Fruit fly (Drosophila melanogaster) Kc167 (cell line): Measurements from ENCODE around the gene CG17327.

Experiments used
- Myc ChIP-seq: fragments of >200 bp; optimal IDR thresholded peaks from 2 replicates; lab custom pipeline; 2017; ENCODE audit warnings: missing external identifiers
- ttk ChIP-seq: sonication (Bioruptor generic); optimal IDR thresholded peaks from 2 replicates; lab custom pipeline; 2017; ENCODE audit warnings: missing external identifiers

DNA sequence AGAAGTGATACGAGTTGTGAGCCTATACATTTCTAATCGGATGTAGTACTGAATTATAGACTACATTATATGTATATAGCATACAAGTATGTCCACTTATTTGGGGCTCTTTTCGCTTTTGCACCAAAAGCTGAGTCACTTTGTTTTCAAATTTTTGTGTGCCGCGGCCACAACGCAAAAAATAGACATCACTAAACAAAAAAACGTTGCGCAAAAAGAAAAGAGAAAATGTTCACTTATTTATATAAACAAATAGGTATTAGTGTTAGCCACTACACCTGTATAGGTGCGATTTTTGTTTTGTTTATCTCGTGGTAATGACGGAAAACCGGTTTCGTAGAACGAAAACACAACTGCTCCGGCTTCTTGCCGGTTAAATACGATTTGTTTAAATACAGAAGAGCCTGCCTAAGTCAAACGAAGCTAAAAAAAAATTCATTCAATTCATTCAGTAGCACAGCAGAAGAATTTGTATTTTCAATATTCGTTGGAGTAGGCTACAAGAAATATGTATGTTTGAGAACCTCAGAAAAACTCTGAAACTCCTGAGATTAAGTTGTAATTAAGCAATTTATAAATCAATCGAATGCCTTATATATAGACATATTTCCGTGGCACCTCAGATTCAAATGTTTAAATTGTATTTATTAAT lies 14.4 kb downstream of the CG17327 start:
- no peak for TF ChIP-seq Myc (lab: Kevin White, UChicago)
- TF ChIP-seq ttk (lab: Kevin White, UChicago) = no peak
